Worm (Caenorhabditis elegans) whole organism, young adult: ENCODE results near the gene ilc-17.1.

ENCODE experiments used
- F33H1.4 ChIP-seq: fragments of 200-800 bp; sonication (Bioruptor generic); IDR thresholded peaks from 2 replicates; pipeline ENCODE4 v1.3.6; 2022; ENCODE audit warnings: missing genetic modification reagents, missing genetic modification characterization, missing compliant biosample characterization
- aptf-2 ChIP-seq: fragments of 200-800 bp; sonication (Bioruptor generic); conservative IDR thresholded peaks from 2 replicates; pipeline ENCODE4 v1.3.6; 2022; ENCODE audit warnings: missing genetic modification reagents, missing genetic modification characterization, missing compliant biosample characterization
- lin-54 ChIP-seq: fragments of 200-800 bp; sonication (Bioruptor generic); optimal IDR thresholded peaks from 2 replicates; lab custom pipeline; 2018; ENCODE audit warnings: mild to moderate bottlenecking, missing genetic modification characterization, missing compliant biosample characterization
- nhr-80 ChIP-seq: sonication (generic microtip); optimal IDR thresholded peaks from 2 replicates; lab custom pipeline; 2016; ENCODE audit warnings: missing genetic modification characterization, missing compliant biosample characterization
- unc-130 ChIP-seq: sonication (generic microtip); optimal IDR thresholded peaks from 2 replicates; lab custom pipeline; 2016; ENCODE audit warnings: missing genetic modification reagents, missing genetic modification characterization, missing compliant biosample characterization
- zfh-2 ChIP-seq: fragments of 200-800 bp; sonication (Bioruptor generic); conservative IDR thresholded peaks from 2 replicates; pipeline ENCODE4 v1.3.6; 2022; ENCODE audit warnings: missing genetic modification reagents, missing genetic modification characterization, missing compliant biosample characterization

ce11 chrX:12780674-12781073 is 11.1 kb upstream of the ilc-17.1 start:
- TF ChIP-seq nhr-80 (tag; lab: Kevin White, UChicago) = peak; percentile 53
- TF ChIP-seq zfh-2 = no peak
- no peak for TF ChIP-seq lin-54
- no peak for TF ChIP-seq aptf-2 (GFP tag; lab: Robert Waterston, UW)
- no peak for TF ChIP-seq unc-130
- no peak for TF ChIP-seq F33H1.4 (GFP tag; lab: Robert Waterston, UW)
